Fruit fly (Drosophila melanogaster): ENCODE measurements around the gene Gdh.
A peak's percentile ranks its signal among the peaks of the same experiment; 100 is the strongest.

DNA sequence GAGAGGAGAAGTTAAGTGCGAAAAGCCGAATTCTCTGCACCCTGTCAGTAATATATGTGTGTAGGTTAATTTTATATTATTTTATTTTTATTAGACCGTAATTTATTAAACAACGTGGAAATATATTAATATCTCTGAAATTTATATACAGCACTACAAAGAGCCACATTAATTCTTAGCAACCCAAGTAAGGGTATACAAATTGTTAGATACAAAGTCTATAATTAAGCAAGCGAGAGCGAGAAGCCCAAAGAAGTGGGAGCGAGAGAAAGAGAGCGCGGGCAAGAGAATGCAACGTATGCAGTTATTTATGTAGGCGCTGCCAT, 55.8 kb downstream of the Gdh start:
- TF ChIP-seq Abd-B (GFP tag; optimal IDR thresholded peaks at IDR 0.05), result no peak
- TF ChIP-seq h (GFP tag; optimal IDR thresholded peaks at IDR 0.05), result peak; percentile 90
- peak; percentile 87 for TF ChIP-seq fru (GFP tag; optimal IDR thresholded peaks at IDR 0.05)
- TF ChIP-seq br (GFP tag; optimal IDR thresholded peaks at IDR 0.05), result peak; percentile 63
- TF ChIP-seq dl (GFP tag; optimal IDR thresholded peaks at IDR 0.05; ENCODE audit: insufficient read depth in 1 of 2, partially characterized antibody in 2 of 2), result no peak
- TF ChIP-seq pan (optimal IDR thresholded peaks at IDR 0.05), result no peak
- TF ChIP-seq Myc (optimal IDR thresholded peaks at IDR 0.05), result no peak
- no peak for TF ChIP-seq Jra (GFP tag; optimal IDR thresholded peaks at IDR 0.05)
- TF ChIP-seq OdsH (GFP tag; optimal IDR thresholded peaks at IDR 0.05), result peak; percentile 88
- TF ChIP-seq dmrt93B (GFP tag; optimal IDR thresholded peaks at IDR 0.05), result peak; percentile 77
- TF ChIP-seq lola (GFP tag; optimal IDR thresholded peaks at IDR 0.05), result no peak

Data from whole organism, wandering third instar larva.